Worm (Caenorhabditis elegans) whole organism, young adult: ENCODE measurements around the gene Y102A11A.2.

Source experiments
- C17E4.6 ChIP-seq: fragments of 200-800 bp; sonication (Bioruptor generic); IDR thresholded peaks from 2 replicates; pipeline ENCODE4 v1.3.6; 2022; ENCODE audit warnings: missing genetic modification reagents, missing genetic modification characterization, missing compliant biosample characterization
- lin-35 ChIP-seq, 3 experiments: fragments of 150-350 bp in 2 of 3; sonication (generic microtip) in 1 of 3; optimal IDR thresholded peaks; 2 replicates each; lab custom pipeline; 2014 to 2018; ENCODE audit warnings: missing biosample characterization in 3 of 3, missing genetic modification characterization in 3 of 3, missing genetic modification reagents in 3 of 3

ce11 chrX:2068294-2068693, 41.9 kb downstream of the Y102A11A.2 start:
- TF ChIP-seq C17E4.6: no peak
- no peak for TF ChIP-seq lin-35 (GFP tag; optimal IDR thresholded peaks at IDR 0.05; lab: Kevin White, UChicago)
